Fruit fly (Drosophila melanogaster) whole organism: ENCODE results near the gene CG3437.

Experiments
- Dll ChIP-seq: fragments of >200 bp; optimal IDR thresholded peaks from 2 replicates; lab custom pipeline; 2017
- EcR ChIP-seq, 2 experiments: fragments of >200 bp; optimal IDR thresholded peaks; 2 replicates each; lab custom pipeline; 2017; ENCODE audit warnings: missing biosample characterization in 2 of 2, missing genetic modification characterization in 2 of 2, missing genetic modification reagents in 2 of 2
- usp ChIP-seq: fragments of >200 bp; optimal IDR thresholded peaks from 2 replicates; lab custom pipeline; 2017; ENCODE audit warnings: missing biosample characterization, missing genetic modification characterization, mixed read lengths

dm6 chr3L:9420054-9420818, 37.2 kb downstream of the CG3437 start:
- TF ChIP-seq EcR (GFP tag; optimal IDR thresholded peaks at IDR 0.05; lab: Kevin White, UChicago) (no peak), Dll (lab: Kevin White, UChicago) (no peak), usp (GFP tag; lab: Kevin White, UChicago) (no peak)
